Worm (Caenorhabditis elegans) whole organism, L4 larva: ENCODE results near the gene srt-73.

ENCODE experiments used
- F44E2.7 ChIP-seq: fragments of 200-800 bp; sonication (Bioruptor generic); IDR thresholded peaks from 2 replicates; pipeline ENCODE4 v2.1.2; 2022; ENCODE audit warnings: missing genetic modification characterization, missing compliant biosample characterization
- T26A8.4 ChIP-seq: fragments of 200-800 bp; sonication (Bioruptor generic); IDR thresholded peaks from 2 replicates; pipeline ENCODE4 v1.3.6; 2022; ENCODE audit warnings: missing genetic modification characterization, missing compliant biosample characterization
- Y48G9A.11 ChIP-seq: fragments of 200-800 bp; sonication (Bioruptor generic); IDR thresholded peaks from 2 replicates; pipeline ENCODE4 v1.3.6; 2022; ENCODE audit warnings: missing genetic modification reagents, missing genetic modification characterization, missing compliant biosample characterization
- ZK337.2 ChIP-seq: fragments of 200-800 bp; sonication (Bioruptor generic); IDR thresholded peaks from 2 replicates; pipeline ENCODE4 v1.3.6; 2022; ENCODE audit warnings: missing genetic modification reagents, missing genetic modification characterization, missing compliant biosample characterization
- aha-1 ChIP-seq: fragments of 150-350 bp; peaks from one replicate; lab custom pipeline; 2014; ENCODE audit warnings: missing biosample characterization, missing genetic modification characterization
- attf-4 ChIP-seq: sonication (generic microtip); optimal IDR thresholded peaks from 3 replicates; lab custom pipeline; 2017; ENCODE audit warnings: missing biosample characterization, missing genetic modification characterization
- daf-8 ChIP-seq: fragments of 200-800 bp; sonication (Bioruptor generic); IDR thresholded peaks from 2 replicates; pipeline ENCODE4 v1.3.6; 2022; ENCODE audit warnings: missing genetic modification characterization, missing compliant biosample characterization
- dmd-9 ChIP-seq: fragments of 200-800 bp; sonication (Bioruptor generic); IDR thresholded peaks from 2 replicates; pipeline ENCODE4 v1.3.6; 2022; ENCODE audit warnings: missing genetic modification reagents, missing genetic modification characterization, missing compliant biosample characterization
- dpl-1 ChIP-seq: fragments of 150-350 bp; optimal IDR thresholded peaks from 2 replicates; lab custom pipeline; 2014; ENCODE audit warnings: missing biosample characterization, missing genetic modification reagents, missing genetic modification characterization
- egl-43 ChIP-seq: fragments of 200-800 bp; sonication (Bioruptor generic); IDR thresholded peaks from 2 replicates; pipeline ENCODE4 v1.3.6; 2022; ENCODE audit warnings: missing genetic modification reagents, missing genetic modification characterization, missing compliant biosample characterization
- fos-1 ChIP-seq: fragments of 150-350 bp; optimal IDR thresholded peaks from 2 replicates; lab custom pipeline; 2014; ENCODE audit warnings: missing biosample characterization, missing genetic modification characterization
- hif-1 ChIP-seq, 2 experiments: sonication (generic microtip); optimal IDR thresholded peaks; 2 replicates each; lab custom pipeline; 2016 to 2017; ENCODE audit warnings: missing compliant biosample characterization in 2 of 2, missing genetic modification characterization in 2 of 2, missing genetic modification reagents in 2 of 2, missing genotype in 2 of 2, mild to moderate bottlenecking in 1 of 2
- hmg-1.1 ChIP-seq: fragments of 200-800 bp; sonication (Bioruptor generic); IDR thresholded peaks from 2 replicates; pipeline ENCODE4 v1.3.6; 2022; ENCODE audit warnings: missing genetic modification reagents, missing genetic modification characterization, missing compliant biosample characterization
- lim-7 ChIP-seq: fragments of 200-800 bp; sonication (Bioruptor generic); IDR thresholded peaks from 2 replicates; pipeline ENCODE4 v1.3.6; 2022; ENCODE audit warnings: missing genetic modification characterization, missing compliant biosample characterization
- lsy-2 ChIP-seq, 2 experiments: fragments of 150-350 bp in 1 of 2; sonication (generic microtip) in 1 of 2; optimal IDR thresholded peaks; 2 replicates each; lab custom pipeline; 2014 to 2017; ENCODE audit warnings: missing biosample characterization in 2 of 2, missing genetic modification characterization in 2 of 2
- mes-2 ChIP-seq: sonication (generic microtip); optimal IDR thresholded peaks from 2 replicates; lab custom pipeline; 2016; ENCODE audit warnings: missing genotype, mild to moderate bottlenecking, missing genetic modification characterization, missing compliant biosample characterization; ENCODE audit not compliant: poor library complexity, severe bottlenecking
- nhr-25 ChIP-seq: sonication (generic microtip); optimal IDR thresholded peaks from 2 replicates; lab custom pipeline; 2017; ENCODE audit warnings: missing genetic modification characterization, mild to moderate bottlenecking, missing compliant biosample characterization, antibody characterized with exemption, moderate library complexity, borderline replicate concordance; ENCODE audit not compliant: insufficient read depth
- nhr-42 ChIP-seq: fragments of 200-800 bp; sonication (Bioruptor generic); IDR thresholded peaks from 2 replicates; pipeline ENCODE4 v1.3.6; 2022; ENCODE audit warnings: missing genetic modification characterization, missing compliant biosample characterization
- nhr-6 ChIP-seq: fragments of 150-350 bp; optimal IDR thresholded peaks from 2 replicates; lab custom pipeline; 2014; ENCODE audit warnings: missing biosample characterization, missing genetic modification characterization
- nhr-76 ChIP-seq: fragments of 150-350 bp; optimal IDR thresholded peaks from 2 replicates; lab custom pipeline; 2014; ENCODE audit warnings: missing biosample characterization, missing genetic modification characterization
- pha-4 ChIP-seq, 2 experiments: fragments of 150-350 bp in 1 of 2; fragments of 200-800 bp in 1 of 2; sonication (Bioruptor generic) in 1 of 2; IDR thresholded peaks in 1 of 2; optimal IDR thresholded peaks in 1 of 2; 2 replicates each; pipeline versions ENCODE4 v1.3.6 to Lab custom; 2014 to 2022; ENCODE audit warnings: missing genetic modification characterization in 2 of 2, missing genetic modification reagents in 2 of 2, missing biosample characterization in 1 of 2, missing compliant biosample characterization in 1 of 2
- php-3 ChIP-seq: fragments of 200-800 bp; sonication (Bioruptor generic); IDR thresholded peaks from 2 replicates; pipeline ENCODE4 v1.3.6; 2022; ENCODE audit warnings: missing genetic modification reagents, missing genetic modification characterization, missing compliant biosample characterization
- rbr-2 ChIP-seq: sonication (generic microtip); optimal IDR thresholded peaks from 2 replicates; lab custom pipeline; 2016; ENCODE audit warnings: missing genotype, missing genetic modification characterization, missing compliant biosample characterization
- set-16 ChIP-seq: fragments of 200-800 bp; sonication (Bioruptor generic); IDR thresholded peaks from 2 replicates; pipeline ENCODE4 v1.3.6; 2022; ENCODE audit warnings: missing genetic modification reagents, missing genetic modification characterization, missing compliant biosample characterization
- unc-130 ChIP-seq: sonication (generic microtip); optimal IDR thresholded peaks from 2 replicates; lab custom pipeline; 2016; ENCODE audit warnings: missing genetic modification reagents, missing genetic modification characterization, missing compliant biosample characterization
- unc-62 ChIP-seq, 3 experiments: fragments of 150-350 bp in 1 of 3; sonication (generic microtip); optimal IDR thresholded peaks in 2 of 3; peaks in 1 of 3; 1 replicate in 1 of 3; 2 replicates in 2 of 3; lab custom pipeline; 2014 to 2017; ENCODE audit warnings: missing biosample characterization in 3 of 3, missing genetic modification characterization in 3 of 3, missing genetic modification reagents in 3 of 3, missing genotype in 1 of 3

Gene srt-73

ce11 chrIV:7926102-7926840, 47.2 kb downstream of the srt-73 start, which contains the start of gene rps-2:
Gene rps-2 (minus strand): TSS chrIV:7926391.
- TF ChIP-seq unc-62 (GFP tag; optimal IDR thresholded peaks at IDR 0.05 in 1 of 2; lab: Kevin White, UChicago) (peak in 1 of 2 experiments; percentile 36), unc-62 (tag; optimal IDR thresholded peaks at IDR 0.05; lab: Kevin White, UChicago) (no peak), dpl-1 (GFP tag; lab: Kevin White, UChicago) (peak; percentile 6), set-16 (peak; percentile 87; the same call in 1 of the 2 replicates), pha-4 (GFP tag; IDR thresholded peaks at IDR 0.05; lab: Robert Waterston, UW) (0 out of 2 replicates have a peak, but pooled peaks have one; percentile 20), pha-4 (tag; optimal IDR thresholded peaks at IDR 0.05; lab: Kevin White, UChicago) (no peak), nhr-42 (GFP tag; lab: Robert Waterston, UW) (no peak), lsy-2 (tag; optimal IDR thresholded peaks at IDR 0.05; lab: Kevin White, UChicago) (no peak), rbr-2 (tag; lab: Kevin White, UChicago) (peak; percentile 18), hmg-1.1 (GFP tag; lab: Robert Waterston, UW) (0 out of 2 replicates have a peak, but pooled peaks have one; percentile 25)

- TF ChIP-seq nhr-25 (tag; lab: Kevin White, UChicago): no peak
- TF ChIP-seq aha-1 (tag; lab: Kevin White, UChicago): peak; percentile 20
Measured at ce11 chrIV:7927218-7927617, 48.1 kb downstream of the srt-73 start, which contains the start of gene C49H3.12. Gene C49H3.12 (minus strand): TSS chrIV:7927318.

ce11 chrIV:7927852-7928251, 48.7 kb downstream of the srt-73 start, which contains the start of gene gcy-8:
Gene gcy-8 (plus strand): TSS chrIV:7928152.
- TF ChIP-seq pha-4 (GFP tag; IDR thresholded peaks at IDR 0.05; lab: Robert Waterston, UW): no peak
- TF ChIP-seq pha-4 (tag; optimal IDR thresholded peaks at IDR 0.05; lab: Kevin White, UChicago): no peak
- TF ChIP-seq mes-2 (tag; lab: Kevin White, UChicago): no peak
- no peak for TF ChIP-seq nhr-6
- TF ChIP-seq dmd-9: no peak
- no peak for TF ChIP-seq attf-4 (tag; lab: Kevin White, UChicago)
- no peak for TF ChIP-seq hif-1 (tag; optimal IDR thresholded peaks at IDR 0.05; lab: Kevin White, UChicago)
- no peak for TF ChIP-seq Y48G9A.11 (GFP tag; lab: Robert Waterston, UW)
- TF ChIP-seq egl-43 (GFP tag; lab: Robert Waterston, UW): no peak
- no peak for TF ChIP-seq daf-8 (GFP tag; lab: Robert Waterston, UW)
- TF ChIP-seq php-3 (GFP tag; lab: Robert Waterston, UW): no peak
- no peak for TF ChIP-seq unc-130 (GFP tag; lab: Kevin White, UChicago)
- no peak for TF ChIP-seq ZK337.2 (GFP tag; lab: Robert Waterston, UW)
- no peak for TF ChIP-seq rbr-2 (tag; lab: Kevin White, UChicago)
- TF ChIP-seq T26A8.4: no peak
- no peak for TF ChIP-seq nhr-76 (tag; lab: Kevin White, UChicago)
- TF ChIP-seq F44E2.7 (GFP tag; lab: Robert Waterston, UW): no peak
- TF ChIP-seq lim-7: no peak
- TF ChIP-seq fos-1 (tag; lab: Kevin White, UChicago): no peak
